Fruit fly (Drosophila melanogaster): Measurements from ENCODE around the gene CG15387.

Gene CG15387

DNA sequence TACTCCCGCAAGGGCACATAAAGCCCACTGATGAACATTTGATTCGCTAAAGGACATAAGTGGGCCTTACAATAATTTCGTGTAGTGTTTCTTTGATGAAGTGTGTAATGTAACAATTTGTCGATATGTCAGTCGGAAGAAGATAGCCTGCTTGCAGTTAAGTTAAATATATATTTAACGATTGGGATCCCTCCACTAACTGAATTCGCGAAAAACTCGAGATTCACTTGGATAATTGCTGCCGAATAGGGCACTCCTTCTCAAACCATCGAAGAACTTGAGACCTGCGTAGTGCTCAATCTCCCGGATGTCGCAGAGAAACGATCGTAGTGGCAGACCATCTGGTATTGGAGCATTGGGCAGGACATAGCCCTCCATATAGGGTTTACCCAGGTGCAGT lies 12.1 kb upstream of the CG15387 start, which contains the start of gene Tengl3:
TSS of gene Tengl3 (minus strand) at position 101 of the 400 bp plus-strand sequence.
- no peak for TF ChIP-seq Clk (GFP tag; optimal IDR thresholded peaks at IDR 0.05)
- no peak for TF ChIP-seq ovo (GFP tag; optimal IDR thresholded peaks at IDR 0.05)

DNA sequence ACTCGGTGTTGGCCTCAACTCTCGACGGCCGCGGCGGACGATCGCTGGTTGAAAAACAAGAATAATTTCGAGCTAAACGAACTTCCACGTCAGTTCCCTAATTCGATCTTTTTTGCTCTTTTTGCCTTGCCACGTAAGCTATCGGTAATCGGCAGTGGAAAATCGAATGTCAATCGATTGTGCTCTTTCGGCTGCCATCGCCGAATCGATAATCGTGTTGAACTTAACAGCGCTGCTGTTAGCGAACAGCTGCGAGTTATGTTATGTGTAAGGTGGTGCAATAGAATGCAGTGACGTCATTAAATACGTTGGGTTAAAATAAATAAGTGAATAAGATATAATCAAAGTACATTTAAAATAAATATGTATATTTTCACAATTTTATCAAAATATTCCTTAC lies 10.6 kb upstream of the CG15387 start, which contains the start of gene Sec24CD:
TSS of gene Sec24CD (minus strand) at position 123 of the 400 bp plus-strand sequence.
- TF ChIP-seq kay (GFP tag; ENCODE audit: borderline replicate concordance) = peak; percentile 97
- peak; percentile 69 for TF ChIP-seq cic (GFP tag; optimal IDR thresholded peaks at IDR 0.05)
- no peak for TF ChIP-seq Clk (GFP tag; optimal IDR thresholded peaks at IDR 0.05)
- TF ChIP-seq CG7045 (GFP tag; optimal IDR thresholded peaks at IDR 0.05) = no peak
- no peak for TF ChIP-seq CG1620 (GFP tag; optimal IDR thresholded peaks at IDR 0.05)
- TF ChIP-seq Hr96 (GFP tag; optimal IDR thresholded peaks at IDR 0.05) = no peak
- no peak for TF ChIP-seq CG11617 (GFP tag; optimal IDR thresholded peaks at IDR 0.05)
- no peak for TF ChIP-seq toe (GFP tag; optimal IDR thresholded peaks at IDR 0.05)
- TF ChIP-seq ovo (GFP tag; optimal IDR thresholded peaks at IDR 0.05) = no peak
- no peak for TF ChIP-seq cnc (optimal IDR thresholded peaks at IDR 0.05)
- peak; percentile 39 for TF ChIP-seq CG12768 (GFP tag; optimal IDR thresholded peaks at IDR 0.05)
- peak; percentile 33 for TF ChIP-seq Mnt (GFP tag; optimal IDR thresholded peaks at IDR 0.05)
- no peak for TF ChIP-seq CG14711 (tag; optimal IDR thresholded peaks at IDR 0.05)
- peak; percentile 22 for TF ChIP-seq tj (GFP tag; optimal IDR thresholded peaks at IDR 0.05)
- peak; percentile 30 for TF ChIP-seq CG7101 (tag; optimal IDR thresholded peaks at IDR 0.05)
- TF ChIP-seq pad (GFP tag; optimal IDR thresholded peaks at IDR 0.05) = no peak
- no peak for TF ChIP-seq CG5204 (GFP tag; optimal IDR thresholded peaks at IDR 0.05)
- no peak for TF ChIP-seq Crg-1 (GFP tag; optimal IDR thresholded peaks at IDR 0.05)
- peak; percentile 69 for TF ChIP-seq bab1 (GFP tag; optimal IDR thresholded peaks at IDR 0.05)
- no peak for TF ChIP-seq CG33017 (tag; optimal IDR thresholded peaks at IDR 0.05)

DNA sequence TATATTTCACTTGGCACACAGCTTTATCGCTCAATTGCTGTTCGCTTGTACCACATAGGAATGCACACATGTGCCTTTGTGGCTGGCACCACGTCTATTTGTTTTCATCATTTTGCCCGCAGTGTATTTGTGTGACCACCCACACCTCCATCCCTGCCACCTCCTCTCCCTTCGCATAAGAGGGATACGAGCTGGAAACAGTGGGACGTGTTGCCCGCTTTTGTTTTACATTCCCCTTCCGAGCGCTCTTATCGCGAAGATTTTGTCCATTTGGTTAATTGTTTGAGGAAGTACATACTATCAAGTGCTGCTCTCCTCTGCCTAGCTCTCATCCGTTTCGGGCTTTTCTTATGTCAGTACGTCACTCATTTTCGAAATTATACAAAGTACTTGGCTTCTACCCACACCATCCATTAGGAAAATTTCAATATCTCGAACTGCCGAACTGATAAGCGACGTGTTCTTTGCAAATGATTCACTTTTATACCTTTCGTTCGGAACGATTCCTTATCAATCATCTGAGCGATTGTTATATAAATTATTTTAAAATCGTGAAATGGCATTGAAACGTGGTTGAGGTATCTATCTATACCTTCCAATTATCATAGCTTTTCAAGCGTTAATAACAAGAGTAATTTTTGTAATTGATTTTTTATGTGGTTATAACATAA lies 2.2 kb upstream of the CG15387 start:
- peak; percentile 1 for TF ChIP-seq kay (GFP tag; ENCODE audit: borderline replicate concordance)
- no peak for TF ChIP-seq bab1 (GFP tag; optimal IDR thresholded peaks at IDR 0.05)
- no peak for TF ChIP-seq CG33017 (tag; optimal IDR thresholded peaks at IDR 0.05)
- TF ChIP-seq CG1620 (GFP tag; optimal IDR thresholded peaks at IDR 0.05) = no peak
- TF ChIP-seq CG12768 (GFP tag; optimal IDR thresholded peaks at IDR 0.05) = peak; percentile 66
- no peak for TF ChIP-seq CG14711 (tag; optimal IDR thresholded peaks at IDR 0.05)
- TF ChIP-seq CG7101 (tag; optimal IDR thresholded peaks at IDR 0.05) = no peak
- no peak for TF ChIP-seq Crg-1 (GFP tag; optimal IDR thresholded peaks at IDR 0.05)
- TF ChIP-seq pad (GFP tag; optimal IDR thresholded peaks at IDR 0.05) = peak; percentile 39
- peak; percentile 51 for TF ChIP-seq Mnt (GFP tag; optimal IDR thresholded peaks at IDR 0.05)
- TF ChIP-seq Hr96 (GFP tag; optimal IDR thresholded peaks at IDR 0.05) = no peak
- peak; percentile 61 for TF ChIP-seq cic (GFP tag; optimal IDR thresholded peaks at IDR 0.05)
- no peak for TF ChIP-seq CG11617 (GFP tag; optimal IDR thresholded peaks at IDR 0.05)
- TF ChIP-seq cnc (optimal IDR thresholded peaks at IDR 0.05) = no peak
- TF ChIP-seq Clk (GFP tag; optimal IDR thresholded peaks at IDR 0.05) = no peak
- no peak for TF ChIP-seq toe (GFP tag; optimal IDR thresholded peaks at IDR 0.05)
- no peak for TF ChIP-seq CG5204 (GFP tag; optimal IDR thresholded peaks at IDR 0.05)
- TF ChIP-seq tj (GFP tag; optimal IDR thresholded peaks at IDR 0.05) = no peak
- no peak for TF ChIP-seq CG7045 (GFP tag; optimal IDR thresholded peaks at IDR 0.05)
- TF ChIP-seq ovo (GFP tag; optimal IDR thresholded peaks at IDR 0.05) = no peak

DNA sequence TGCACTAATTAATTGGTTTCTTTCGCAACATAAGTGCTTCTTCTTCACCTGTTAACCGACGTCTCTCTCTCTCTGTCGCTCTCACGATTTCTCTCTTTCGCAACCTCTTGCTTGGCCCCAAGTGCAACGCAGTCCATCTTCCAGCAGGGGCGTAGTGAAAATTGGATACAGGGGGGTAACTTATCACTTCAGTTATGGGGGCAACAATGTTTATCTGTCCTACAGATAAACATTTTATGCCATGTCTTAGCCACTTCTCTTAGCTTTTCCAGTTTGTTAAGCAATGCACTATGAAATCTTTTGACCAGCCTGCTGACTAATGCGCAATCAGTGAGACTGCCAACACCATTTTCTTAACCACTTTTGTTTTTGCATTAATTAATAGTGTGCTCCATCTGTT lies 1.2 kb upstream of the CG15387 start:
- TF ChIP-seq Crg-1 (GFP tag; optimal IDR thresholded peaks at IDR 0.05) (no peak), CG7045 (GFP tag; optimal IDR thresholded peaks at IDR 0.05) (peak; percentile 23), CG1620 (GFP tag; optimal IDR thresholded peaks at IDR 0.05) (peak; percentile 9), cnc (optimal IDR thresholded peaks at IDR 0.05) (no peak), CG14711 (tag; optimal IDR thresholded peaks at IDR 0.05) (peak; percentile 7), CG33017 (tag; optimal IDR thresholded peaks at IDR 0.05) (peak; percentile 40), CG7101 (tag; optimal IDR thresholded peaks at IDR 0.05) (peak; percentile 49), kay (GFP tag; ENCODE audit: borderline replicate concordance) (peak; percentile 84)

DNA sequence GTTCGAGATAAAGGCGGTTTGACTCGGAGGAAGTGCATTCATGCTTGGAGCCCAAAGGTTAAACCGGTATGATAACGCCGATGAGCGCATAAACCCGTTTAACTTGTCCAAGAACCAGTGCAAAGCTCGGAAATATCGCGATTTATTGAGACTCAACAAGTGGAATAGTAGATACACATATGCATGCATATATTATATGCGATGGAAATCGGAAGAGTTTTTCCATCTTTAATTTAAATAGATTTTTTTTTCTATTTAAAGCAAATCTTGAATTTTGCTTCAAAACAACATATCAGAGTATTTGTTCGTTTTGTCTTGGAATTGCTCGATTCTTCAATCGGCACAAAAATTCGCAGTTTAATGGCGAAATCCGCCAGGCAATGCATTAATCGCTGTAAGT lies 3.7 kb downstream of the CG15387 start:
- TF ChIP-seq kay (GFP tag; ENCODE audit: borderline replicate concordance) = peak; percentile 56
- no peak for TF ChIP-seq pad (GFP tag; optimal IDR thresholded peaks at IDR 0.05)
- no peak for TF ChIP-seq cic (GFP tag; optimal IDR thresholded peaks at IDR 0.05)
- TF ChIP-seq bab1 (GFP tag; optimal IDR thresholded peaks at IDR 0.05) = peak; percentile 5

DNA sequence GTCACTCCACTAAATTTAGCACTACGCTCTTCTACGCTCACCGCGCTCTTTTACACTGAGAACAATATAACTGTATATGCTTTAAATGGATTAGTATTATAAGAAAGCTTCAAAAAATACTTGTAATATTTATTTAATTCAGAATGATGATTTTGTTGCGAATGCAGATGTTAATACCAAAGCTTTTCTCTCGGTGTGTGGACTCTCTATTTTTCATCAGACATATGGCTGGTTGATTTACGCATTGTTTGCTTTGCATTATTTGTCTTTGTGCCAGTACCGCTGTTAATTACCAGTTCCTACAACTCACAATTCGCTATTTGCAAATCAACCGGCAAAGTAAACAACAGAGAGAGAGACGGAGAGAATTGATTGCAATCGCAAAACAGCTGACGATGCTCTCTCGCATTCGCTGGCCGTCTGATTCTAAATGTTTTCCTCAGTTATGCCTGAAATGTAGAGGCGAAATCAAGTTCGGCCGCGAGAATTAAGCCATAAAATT lies 4.4 kb downstream of the CG15387 start:
- TF ChIP-seq tj (GFP tag; optimal IDR thresholded peaks at IDR 0.05) = peak; percentile 95
- peak; percentile 96 for TF ChIP-seq Hr96 (GFP tag; optimal IDR thresholded peaks at IDR 0.05)
- no peak for TF ChIP-seq cnc (optimal IDR thresholded peaks at IDR 0.05)
- peak; percentile 98 for TF ChIP-seq CG1620 (GFP tag; optimal IDR thresholded peaks at IDR 0.05)
- TF ChIP-seq CG11617 (GFP tag; optimal IDR thresholded peaks at IDR 0.05) = peak; percentile 99
- TF ChIP-seq Mnt (GFP tag; optimal IDR thresholded peaks at IDR 0.05) = peak; percentile 98
- TF ChIP-seq bab1 (GFP tag; optimal IDR thresholded peaks at IDR 0.05) = peak; percentile 99
- peak; percentile 99 for TF ChIP-seq CG7101 (tag; optimal IDR thresholded peaks at IDR 0.05)
- TF ChIP-seq kay (GFP tag; ENCODE audit: borderline replicate concordance) = peak; percentile 96
- peak; percentile 96 for TF ChIP-seq Clk (GFP tag; optimal IDR thresholded peaks at IDR 0.05)
- TF ChIP-seq Crg-1 (GFP tag; optimal IDR thresholded peaks at IDR 0.05) = peak; percentile 99
- TF ChIP-seq CG7045 (GFP tag; optimal IDR thresholded peaks at IDR 0.05) = peak; percentile 99
- TF ChIP-seq CG33017 (tag; optimal IDR thresholded peaks at IDR 0.05) = peak; percentile 100
- TF ChIP-seq CG12768 (GFP tag; optimal IDR thresholded peaks at IDR 0.05) = peak; percentile 99
- peak; percentile 98 for TF ChIP-seq ovo (GFP tag; optimal IDR thresholded peaks at IDR 0.05)
- peak; percentile 99 for TF ChIP-seq CG5204 (GFP tag; optimal IDR thresholded peaks at IDR 0.05)
- TF ChIP-seq toe (GFP tag; optimal IDR thresholded peaks at IDR 0.05) = peak; percentile 97
- TF ChIP-seq CG14711 (tag; optimal IDR thresholded peaks at IDR 0.05) = peak; percentile 96
- TF ChIP-seq pad (GFP tag; optimal IDR thresholded peaks at IDR 0.05) = peak; percentile 96
- peak; percentile 99 for TF ChIP-seq cic (GFP tag; optimal IDR thresholded peaks at IDR 0.05)

Measured in whole organism, adult.